Fruit fly (Drosophila melanogaster) whole organism, embryonic: ENCODE data around the gene CG15547.

Experiments
- Aef1 ChIP-seq: fragments of 200-800 bp; sonication (Bioruptor generic); IDR thresholded peaks from 3 replicates; pipeline ENCODE4 v1.3.6; 2022; ENCODE audit warnings: missing biosample characterization, missing genetic modification characterization
- Atf-2 ChIP-seq: fragments of 200-800 bp; sonication (Bioruptor generic); optimal IDR thresholded peaks from 2 replicates; lab custom pipeline; 2016; ENCODE audit warnings: missing biosample characterization, missing genetic modification characterization
- CG10959 ChIP-seq: fragments of 200-800 bp; sonication (Bioruptor generic); IDR thresholded peaks from 2 replicates; pipeline ENCODE4 v1.3.6; 2022; ENCODE audit warnings: missing biosample characterization, missing genetic modification characterization
- CG11695 ChIP-seq: fragments of 200-800 bp; sonication (Bioruptor generic); IDR thresholded peaks from 3 replicates; pipeline ENCODE4 v1.3.6; 2022; ENCODE audit warnings: missing biosample characterization, missing genetic modification characterization
- CG12071 ChIP-seq: fragments of 200-800 bp; sonication (Bioruptor generic); optimal IDR thresholded peaks from 3 replicates; lab custom pipeline; 2018; ENCODE audit warnings: missing biosample characterization, mild to moderate bottlenecking, missing genetic modification characterization
- CG12769 ChIP-seq: fragments of 200-800 bp; sonication (Bioruptor generic); optimal IDR thresholded peaks from 2 replicates; lab custom pipeline; 2019; ENCODE audit warnings: missing biosample characterization, mild to moderate bottlenecking, missing genetic modification characterization, moderate library complexity
- CG13624 ChIP-seq: fragments of 200-800 bp; sonication (Bioruptor generic); optimal IDR thresholded peaks from 2 replicates; lab custom pipeline; 2016; ENCODE audit warnings: missing biosample characterization, missing genetic modification characterization
- CG14014 ChIP-seq: fragments of 200-800 bp; sonication (Bioruptor generic); IDR thresholded peaks from 2 replicates; pipeline ENCODE4 v1.3.6; 2022; ENCODE audit warnings: missing biosample characterization, missing genetic modification characterization
- CG16779 ChIP-seq: fragments of 200-800 bp; sonication (Bioruptor generic); IDR thresholded peaks from 2 replicates; pipeline ENCODE4 v1.3.6; 2022; ENCODE audit warnings: missing biosample characterization, missing genetic modification characterization
- CG16813 ChIP-seq: fragments of 200-800 bp; sonication (Bioruptor generic); IDR thresholded peaks from 3 replicates; pipeline ENCODE4 v1.3.6; 2022; ENCODE audit warnings: missing biosample characterization, missing genetic modification characterization; ENCODE audit not compliant: partially characterized antibody
- CG18599 ChIP-seq: fragments of 200-800 bp; sonication (Bioruptor generic); optimal IDR thresholded peaks from 3 replicates; lab custom pipeline; 2017; ENCODE audit warnings: missing biosample characterization, missing genetic modification characterization, mild to moderate bottlenecking, moderate library complexity, missing genetic modification reagents
- CG2199 ChIP-seq: fragments of 200-800 bp; sonication (Bioruptor generic); IDR thresholded peaks from 3 replicates; pipeline ENCODE4 v1.3.6; 2022; ENCODE audit warnings: missing biosample characterization, missing genetic modification characterization
- CG30403 ChIP-seq: fragments of 200-800 bp; sonication (Bioruptor generic); optimal IDR thresholded peaks from 3 replicates; lab custom pipeline; 2016; ENCODE audit warnings: missing biosample characterization, missing genetic modification characterization
- CG31388 ChIP-seq: fragments of 200-800 bp; sonication (Bioruptor generic); optimal IDR thresholded peaks from 2 replicates; lab custom pipeline; 2016; ENCODE audit warnings: missing biosample characterization, missing genetic modification characterization
- CG34224 ChIP-seq: fragments of 200-800 bp; sonication (Bioruptor generic); IDR thresholded peaks from 3 replicates; pipeline ENCODE4 v1.3.6; 2022; ENCODE audit warnings: missing biosample characterization, missing genetic modification characterization; ENCODE audit not compliant: partially characterized antibody
- CG34422 ChIP-seq: fragments of 200-800 bp; sonication (Bioruptor generic); IDR thresholded peaks from 3 replicates; pipeline ENCODE4 v1.3.6; 2022; ENCODE audit warnings: missing biosample characterization, missing genetic modification characterization
- CG3995 ChIP-seq: fragments of 200-800 bp; sonication (Bioruptor generic); optimal IDR thresholded peaks from 3 replicates; lab custom pipeline; 2016; ENCODE audit warnings: missing biosample characterization, missing genetic modification characterization
- CG6654 ChIP-seq: fragments of 200-800 bp; sonication (Bioruptor generic); optimal IDR thresholded peaks from 2 replicates; lab custom pipeline; 2017; ENCODE audit warnings: missing biosample characterization, mild to moderate bottlenecking, missing genetic modification characterization
- CG6683 ChIP-seq: fragments of 200-800 bp; sonication (Bioruptor generic); optimal IDR thresholded peaks from 2 replicates; lab custom pipeline; 2017; ENCODE audit warnings: missing biosample characterization, mild to moderate bottlenecking, missing genetic modification characterization, missing genetic modification reagents
- CG7357 ChIP-seq: fragments of 200-800 bp; sonication (Bioruptor generic); IDR thresholded peaks from 3 replicates; pipeline ENCODE4 v1.3.6; 2022; ENCODE audit warnings: missing biosample characterization, missing genetic modification characterization
- CG7963 ChIP-seq: fragments of 200-800 bp; sonication (Bioruptor generic); IDR thresholded peaks from 3 replicates; pipeline ENCODE4 v1.3.6; 2022; ENCODE audit warnings: missing biosample characterization, missing genetic modification characterization; ENCODE audit not compliant: partially characterized antibody
- CG8478 ChIP-seq: fragments of >200 bp; optimal IDR thresholded peaks from 2 replicates; lab custom pipeline; 2018
- CG8765 ChIP-seq: fragments of 200-800 bp; sonication (Bioruptor generic); IDR thresholded peaks from 2 replicates; pipeline ENCODE4 v1.3.6; 2022; ENCODE audit warnings: missing biosample characterization, missing genetic modification characterization
- CG9876 ChIP-seq: fragments of 200-800 bp; sonication (Bioruptor generic); optimal IDR thresholded peaks from 2 replicates; lab custom pipeline; 2016; ENCODE audit warnings: missing biosample characterization, missing genetic modification characterization
- CHES-1-like ChIP-seq: fragments of 200-800 bp; sonication (Bioruptor generic); optimal IDR thresholded peaks from 2 replicates; lab custom pipeline; 2016; ENCODE audit warnings: missing biosample characterization, missing genetic modification characterization
- Dbx ChIP-seq: fragments of 200-800 bp; sonication (Bioruptor generic); IDR thresholded peaks from 3 replicates; pipeline ENCODE4 v1.3.6; 2022; ENCODE audit warnings: missing biosample characterization, missing genetic modification characterization
- Doc2 ChIP-seq: fragments of 200-800 bp; sonication (Bioruptor generic); IDR thresholded peaks from 2 replicates; pipeline ENCODE4 v1.3.6; 2022; ENCODE audit warnings: missing biosample characterization, missing genetic modification characterization
- Dref ChIP-seq: fragments of 200-800 bp; sonication (Bioruptor generic); IDR thresholded peaks from 2 replicates; pipeline ENCODE4 v1.3.6; 2022; ENCODE audit warnings: missing biosample characterization, missing genetic modification characterization
- Drgx ChIP-seq: fragments of 200-800 bp; sonication (Bioruptor generic); IDR thresholded peaks from 2 replicates; pipeline ENCODE4 v1.3.6; 2022; ENCODE audit warnings: missing biosample characterization, missing genetic modification characterization
- HmgZ ChIP-seq: fragments of 200-800 bp; sonication (Bioruptor generic); optimal IDR thresholded peaks from 2 replicates; lab custom pipeline; 2018; ENCODE audit warnings: missing biosample characterization, mild to moderate bottlenecking, missing genetic modification characterization
- Lhr ChIP-seq: fragments of 200-800 bp; sonication (Bioruptor generic); optimal IDR thresholded peaks from 3 replicates; lab custom pipeline; 2017; ENCODE audit warnings: mild to moderate bottlenecking, missing biosample characterization, missing genetic modification reagents, missing genetic modification characterization
- Nf-YA ChIP-seq: fragments of 200-800 bp; sonication (Bioruptor generic); IDR thresholded peaks from 2 replicates; pipeline ENCODE4 v1.3.6; 2022; ENCODE audit warnings: missing biosample characterization, missing genetic modification characterization
- Nf-YC ChIP-seq: fragments of 200-800 bp; optimal IDR thresholded peaks from 3 replicates; lab custom pipeline; 2019; ENCODE audit warnings: missing biosample characterization, mild to moderate bottlenecking, missing genetic modification characterization, moderate library complexity
- Optix ChIP-seq: fragments of 200-800 bp; sonication (Bioruptor generic); IDR thresholded peaks from 3 replicates; pipeline ENCODE4 v1.3.6; 2022; ENCODE audit warnings: missing biosample characterization, missing genetic modification characterization
- Sox102F ChIP-seq: fragments of 200-800 bp; sonication (Bioruptor generic); optimal IDR thresholded peaks from 2 replicates; lab custom pipeline; 2018; ENCODE audit warnings: missing biosample characterization, mild to moderate bottlenecking, missing genetic modification characterization, moderate library complexity
- Tbp ChIP-seq: fragments of >200 bp; optimal IDR thresholded peaks from 2 replicates; lab custom pipeline; 2018; ENCODE audit warnings: missing biosample characterization, missing genetic modification characterization
- ash1 ChIP-seq: fragments of 200-800 bp; sonication (Bioruptor generic); optimal IDR thresholded peaks from 2 replicates; lab custom pipeline; 2018; ENCODE audit warnings: missing biosample characterization, mild to moderate bottlenecking, missing genetic modification characterization
- bbx ChIP-seq: fragments of 200-800 bp; sonication (Bioruptor generic); IDR thresholded peaks from 2 replicates; pipeline ENCODE4 v1.3.6; 2022; ENCODE audit warnings: missing biosample characterization, missing genetic modification characterization; ENCODE audit not compliant: partially characterized antibody
- caup ChIP-seq: fragments of 200-800 bp; sonication (Bioruptor generic); optimal IDR thresholded peaks from 3 replicates; lab custom pipeline; 2017; ENCODE audit warnings: missing biosample characterization, mild to moderate bottlenecking, missing genetic modification characterization, moderate library complexity; ENCODE audit not compliant: severe bottlenecking
- fd64A ChIP-seq: fragments of 200-800 bp; sonication (Bioruptor generic); optimal IDR thresholded peaks from 3 replicates; lab custom pipeline; 2018; ENCODE audit warnings: missing biosample characterization, mild to moderate bottlenecking, missing genetic modification characterization
- grau ChIP-seq: fragments of 200-800 bp; optimal IDR thresholded peaks from 3 replicates; lab custom pipeline; 2019; ENCODE audit warnings: missing biosample characterization, mild to moderate bottlenecking, missing genetic modification characterization, moderate library complexity
- gro ChIP-seq: fragments of 200-800 bp; sonication (Bioruptor generic); optimal IDR thresholded peaks from 2 replicates; lab custom pipeline; 2016; ENCODE audit warnings: missing biosample characterization, missing genetic modification characterization
- gsb ChIP-seq: fragments of 200-800 bp; sonication (Bioruptor generic); IDR thresholded peaks from 2 replicates; pipeline ENCODE4 v1.3.6; 2022; ENCODE audit warnings: missing biosample characterization, missing genetic modification characterization
- ro ChIP-seq: fragments of 200-800 bp; sonication (Bioruptor generic); IDR thresholded peaks from 2 replicates; pipeline ENCODE4 v1.3.6; 2022; ENCODE audit warnings: missing biosample characterization, missing genetic modification characterization
- sr ChIP-seq: fragments of 200-800 bp; sonication (Bioruptor generic); IDR thresholded peaks from 3 replicates; pipeline ENCODE4 v1.3.6; 2022; ENCODE audit warnings: missing biosample characterization, missing genetic modification characterization
- stc ChIP-seq: fragments of 200-800 bp; sonication (Bioruptor generic); IDR thresholded peaks from 2 replicates; pipeline ENCODE4 v1.3.6; 2022; ENCODE audit warnings: missing biosample characterization, missing genetic modification characterization
- tio ChIP-seq: fragments of 200-800 bp; sonication (Bioruptor generic); optimal IDR thresholded peaks from 2 replicates; lab custom pipeline; 2017; ENCODE audit warnings: missing biosample characterization, missing genetic modification characterization, inconsistent platforms
- trh ChIP-seq: fragments of 200-800 bp; sonication (Bioruptor generic); optimal IDR thresholded peaks from 2 replicates; lab custom pipeline; 2016; ENCODE audit warnings: missing biosample characterization, missing genetic modification characterization
- tx ChIP-seq: fragments of 200-800 bp; sonication (Bioruptor generic); optimal IDR thresholded peaks from 2 replicates; lab custom pipeline; 2016; ENCODE audit warnings: missing biosample characterization, missing genetic modification characterization
- unpg ChIP-seq: fragments of 200-800 bp; sonication (Bioruptor generic); optimal IDR thresholded peaks from 3 replicates; lab custom pipeline; 2018; ENCODE audit warnings: missing biosample characterization, mild to moderate bottlenecking, missing genetic modification characterization, moderate library complexity
- vfl ChIP-seq: fragments of 200-800 bp; sonication (Bioruptor generic); optimal IDR thresholded peaks from 2 replicates; lab custom pipeline; 2016; ENCODE audit warnings: missing biosample characterization, missing genetic modification characterization

Gene CG15547

DNA sequence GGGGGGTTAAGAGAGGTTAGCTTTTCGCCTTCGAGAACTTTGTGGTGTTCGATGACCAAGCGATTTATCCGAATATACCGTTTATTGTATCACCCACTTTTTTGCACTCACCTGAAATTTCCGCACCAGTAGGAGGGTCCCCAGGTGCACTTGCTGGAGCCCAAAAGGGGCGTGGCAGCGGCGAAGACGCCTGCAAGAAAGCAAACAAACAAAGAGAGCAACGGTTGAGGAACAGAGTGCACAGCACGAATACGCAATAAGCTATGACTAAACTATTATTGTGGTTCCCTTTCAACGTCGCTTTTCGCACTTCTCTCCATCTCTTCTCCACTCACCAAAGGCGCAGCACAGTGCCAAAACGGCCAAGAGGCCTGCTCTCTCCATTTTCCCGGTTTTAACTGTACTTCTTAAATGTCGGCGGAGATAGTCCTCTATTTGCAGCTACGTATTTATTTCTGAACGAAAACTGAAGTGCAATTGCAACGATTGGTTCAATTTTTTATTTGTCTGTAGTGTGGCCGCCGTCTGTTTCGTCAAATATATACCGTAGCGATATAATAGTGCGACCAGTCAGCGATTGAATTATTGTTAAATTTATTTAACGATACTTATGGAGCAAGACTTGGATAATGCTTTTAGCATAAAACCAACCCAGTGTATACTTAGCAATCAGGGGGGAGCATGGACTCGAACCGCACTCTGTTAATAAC is 5.4 kb upstream of the CG15547 start, which contains the start of gene Sap-r (continued):
- TF ChIP-seq CG30403 (GFP tag; lab: Kevin White, UChicago): no peak
- no peak for TF ChIP-seq gsb (GFP tag; lab: Robert Waterston, UW)
- no peak for TF ChIP-seq Atf-2
- TF ChIP-seq sr (GFP tag; lab: Robert Waterston, UW): no peak
- TF ChIP-seq CG14014 (GFP tag; lab: Robert Waterston, UW): no peak
- no peak for TF ChIP-seq CG9876
- TF ChIP-seq gro (GFP tag; lab: Kevin White, UChicago): peak; percentile 82
- TF ChIP-seq vfl (GFP tag; lab: Kevin White, UChicago): no peak
- TF ChIP-seq HmgZ (tag; lab: Kevin White, UChicago): peak; percentile 84
- TF ChIP-seq CG34422 (GFP tag; lab: Robert Waterston, UW): 0 out of 3 replicates have a peak, but pooled peaks have one; percentile 12
- no peak for TF ChIP-seq CG10959 (GFP tag; lab: Robert Waterston, UW)
- TF ChIP-seq Sox102F (GFP tag; lab: Kevin White, UChicago): no peak
- no peak for TF ChIP-seq CG8478 (lab: Kevin White, UChicago)
- TF ChIP-seq CG13624: peak; percentile 36
- TF ChIP-seq unpg (GFP tag; lab: Kevin White, UChicago): no peak
- TF ChIP-seq Aef1 (GFP tag; lab: Robert Waterston, UW): no peak
- TF ChIP-seq CG2199: no peak
- peak; percentile 43 for TF ChIP-seq Dref
- TF ChIP-seq trh (GFP tag; lab: Kevin White, UChicago): no peak
- TF ChIP-seq ash1 (GFP tag; lab: Kevin White, UChicago): no peak
- peak; percentile 92 for TF ChIP-seq Nf-YC (tag; lab: Kevin White, UChicago)
- TF ChIP-seq CG6654 (GFP tag; lab: Kevin White, UChicago): no peak
- TF ChIP-seq CG7357: no peak
- TF ChIP-seq CG16779 (GFP tag; lab: Robert Waterston, UW): no peak
- no peak for TF ChIP-seq Nf-YA (GFP tag; lab: Robert Waterston, UW)
- TF ChIP-seq CG12769: peak; percentile 60
- TF ChIP-seq grau (tag; lab: Kevin White, UChicago): no peak
- no peak for TF ChIP-seq Optix
- no peak for TF ChIP-seq stc (GFP tag; lab: Robert Waterston, UW)
- TF ChIP-seq CG18599 (GFP tag; lab: Kevin White, UChicago): no peak
- 0 out of 3 replicates have a peak, but pooled peaks have one; percentile 31 for TF ChIP-seq Dbx (GFP tag; lab: Robert Waterston, UW)
- TF ChIP-seq CG6683 (GFP tag; lab: Kevin White, UChicago): no peak
- no peak for TF ChIP-seq CG3995 (GFP tag; lab: Kevin White, UChicago)
- TF ChIP-seq CG34224 (GFP tag; lab: Robert Waterston, UW): peak; percentile 75
- no peak for TF ChIP-seq fd64A (GFP tag; lab: Kevin White, UChicago)
- TF ChIP-seq CG11695 (GFP tag; lab: Robert Waterston, UW): no peak
- peak; percentile 80 for TF ChIP-seq bbx (GFP tag; lab: Robert Waterston, UW)
- TF ChIP-seq tio (GFP tag; lab: Kevin White, UChicago): no peak
- no peak for TF ChIP-seq tx (GFP tag; lab: Kevin White, UChicago)
- no peak for TF ChIP-seq ro (GFP tag; lab: Robert Waterston, UW)
- TF ChIP-seq CHES-1-like (GFP tag; lab: Kevin White, UChicago): peak; percentile 7
- no peak for TF ChIP-seq CG8765 (GFP tag; lab: Robert Waterston, UW)
- TF ChIP-seq Doc2 (GFP tag; lab: Robert Waterston, UW): no peak
- no peak for TF ChIP-seq Tbp (GFP tag; lab: Kevin White, UChicago)
- peak; percentile 98 for TF ChIP-seq Lhr
- TF ChIP-seq CG16813 (GFP tag; lab: Robert Waterston, UW): peak; percentile 79
- TF ChIP-seq CG7963 (GFP tag; lab: Robert Waterston, UW): peak; percentile 17; the same call in 1 of the 3 replicates
- no peak for TF ChIP-seq CG12071 (GFP tag; lab: Kevin White, UChicago)
- TF ChIP-seq caup: no peak
- TF ChIP-seq Drgx (GFP tag; lab: Robert Waterston, UW): no peak
- TF ChIP-seq CG31388 (GFP tag; lab: Kevin White, UChicago): no peak
